Fruit fly (Drosophila melanogaster): ENCODE data around the gene Dtg.

The Dtg gene

dm6 chr3R:12641620-12642019 lies 6.2 kb upstream of the Dtg start:
- TF ChIP-seq CG8478 (optimal IDR thresholded peaks at IDR 0.05) (no peak), Dll (optimal IDR thresholded peaks at IDR 0.05) (no peak), pan (optimal IDR thresholded peaks at IDR 0.05) (no peak), EcR (GFP tag; optimal IDR thresholded peaks at IDR 0.05) (no peak), psq (optimal IDR thresholded peaks at IDR 0.05) (no peak), usp (GFP tag; optimal IDR thresholded peaks at IDR 0.05) (no peak)

dm6 chr3R:12642051-12642532 lies 5.8 kb upstream of the Dtg start, which contains the start of gene CG6753:
CG6753 (minus strand) TSS chr3R:12642482.
- TF ChIP-seq pan (optimal IDR thresholded peaks at IDR 0.05) (no peak), EcR (GFP tag; optimal IDR thresholded peaks at IDR 0.05) (no peak), psq (optimal IDR thresholded peaks at IDR 0.05) (no peak), usp (GFP tag; optimal IDR thresholded peaks at IDR 0.05) (no peak), CG8478 (optimal IDR thresholded peaks at IDR 0.05) (no peak), Dll (optimal IDR thresholded peaks at IDR 0.05) (no peak)

- TF ChIP-seq psq (optimal IDR thresholded peaks at IDR 0.05) (no peak), usp (GFP tag; optimal IDR thresholded peaks at IDR 0.05) (no peak), CG8478 (optimal IDR thresholded peaks at IDR 0.05) (no peak), Dll (optimal IDR thresholded peaks at IDR 0.05) (no peak), pan (optimal IDR thresholded peaks at IDR 0.05) (no peak), EcR (GFP tag; optimal IDR thresholded peaks at IDR 0.05) (no peak)
Observed at dm6 chr3R:12644621-12645310, 3.1 kb upstream of the Dtg start.

- no peak for TF ChIP-seq CG8478 (optimal IDR thresholded peaks at IDR 0.05)
- no peak for TF ChIP-seq psq (optimal IDR thresholded peaks at IDR 0.05)
- TF ChIP-seq usp (GFP tag; optimal IDR thresholded peaks at IDR 0.05): no peak
Observed at dm6 chr3R:12645771-12646317, 2.0 kb upstream of the Dtg start.

- TF ChIP-seq Dll (optimal IDR thresholded peaks at IDR 0.05) (no peak), CG8478 (optimal IDR thresholded peaks at IDR 0.05) (no peak), usp (GFP tag; optimal IDR thresholded peaks at IDR 0.05) (no peak), pan (optimal IDR thresholded peaks at IDR 0.05) (no peak), psq (optimal IDR thresholded peaks at IDR 0.05) (no peak), EcR (GFP tag; optimal IDR thresholded peaks at IDR 0.05) (no peak)
Observed at dm6 chr3R:12646926-12647325, 932 bp upstream of the Dtg start.

dm6 chr3R:12647348-12647747 lies 510 bp upstream of the Dtg start:
- no peak for TF ChIP-seq EcR (GFP tag; optimal IDR thresholded peaks at IDR 0.05)
- no peak for TF ChIP-seq Dll (optimal IDR thresholded peaks at IDR 0.05)
- no peak for TF ChIP-seq CG8478 (optimal IDR thresholded peaks at IDR 0.05)
- no peak for TF ChIP-seq pan (optimal IDR thresholded peaks at IDR 0.05)
- no peak for TF ChIP-seq psq (optimal IDR thresholded peaks at IDR 0.05)
- no peak for TF ChIP-seq usp (GFP tag; optimal IDR thresholded peaks at IDR 0.05)

- TF ChIP-seq psq (optimal IDR thresholded peaks at IDR 0.05) (no peak), usp (GFP tag; optimal IDR thresholded peaks at IDR 0.05) (no peak), CG8478 (optimal IDR thresholded peaks at IDR 0.05) (no peak), EcR (GFP tag; optimal IDR thresholded peaks at IDR 0.05) (no peak), pan (optimal IDR thresholded peaks at IDR 0.05) (no peak), Dll (optimal IDR thresholded peaks at IDR 0.05) (no peak)
Observed at dm6 chr3R:12649099-12650029, 1.5 kb downstream of the Dtg start.

- TF ChIP-seq Dll (optimal IDR thresholded peaks at IDR 0.05) (no peak), pan (optimal IDR thresholded peaks at IDR 0.05) (no peak), EcR (GFP tag; optimal IDR thresholded peaks at IDR 0.05) (no peak), usp (GFP tag; optimal IDR thresholded peaks at IDR 0.05) (no peak), CG8478 (optimal IDR thresholded peaks at IDR 0.05) (no peak), psq (optimal IDR thresholded peaks at IDR 0.05) (no peak)
Observed at dm6 chr3R:12650537-12650936, 2.7 kb downstream of the Dtg start.

- no peak for TF ChIP-seq EcR (GFP tag; optimal IDR thresholded peaks at IDR 0.05)
- TF ChIP-seq CG8478 (optimal IDR thresholded peaks at IDR 0.05): no peak
- TF ChIP-seq usp (GFP tag; optimal IDR thresholded peaks at IDR 0.05): no peak
- TF ChIP-seq Dll (optimal IDR thresholded peaks at IDR 0.05): no peak
- TF ChIP-seq pan (optimal IDR thresholded peaks at IDR 0.05): no peak
- no peak for TF ChIP-seq psq (optimal IDR thresholded peaks at IDR 0.05)
Observed at dm6 chr3R:12652736-12653135, 4.9 kb downstream of the Dtg start.

dm6 chr3R:12653511-12654252 lies 5.8 kb downstream of the Dtg start:
- TF ChIP-seq psq (optimal IDR thresholded peaks at IDR 0.05): no peak
- no peak for TF ChIP-seq CG8478 (optimal IDR thresholded peaks at IDR 0.05)
- no peak for TF ChIP-seq EcR (GFP tag; optimal IDR thresholded peaks at IDR 0.05)
- TF ChIP-seq pan (optimal IDR thresholded peaks at IDR 0.05): no peak
- TF ChIP-seq usp (GFP tag; optimal IDR thresholded peaks at IDR 0.05): no peak
- TF ChIP-seq Dll (optimal IDR thresholded peaks at IDR 0.05): no peak

dm6 chr3R:12654253-12654623 lies 6.4 kb downstream of the Dtg start, which contains the start of gene CG6225:
CG6225 (plus strand) TSS chr3R:12654577.
- TF ChIP-seq EcR (GFP tag; optimal IDR thresholded peaks at IDR 0.05) (no peak), usp (GFP tag; optimal IDR thresholded peaks at IDR 0.05) (no peak), CG8478 (optimal IDR thresholded peaks at IDR 0.05) (no peak), Dll (optimal IDR thresholded peaks at IDR 0.05) (no peak), psq (optimal IDR thresholded peaks at IDR 0.05) (no peak), pan (optimal IDR thresholded peaks at IDR 0.05) (no peak)

All from whole organism.